Fruit fly (Drosophila melanogaster) whole organism, adult: ENCODE results near the gene CG18788.
"Not testable (repeated sequence)": the region's sequence is repeated elsewhere in the genome, so short reads cannot be mapped to it uniquely, and the experiment has no call there.

Experiments used
- CG11617 ChIP-seq: fragments of 200-800 bp; sonication (Bioruptor generic); optimal IDR thresholded peaks from 2 replicates; lab custom pipeline; 2017; ENCODE audit warnings: mild to moderate bottlenecking, missing biosample characterization, missing genetic modification reagents, missing genetic modification characterization
- CG12768 ChIP-seq: fragments of 200-800 bp; sonication (Bioruptor generic); optimal IDR thresholded peaks from 2 replicates; lab custom pipeline; 2017; ENCODE audit warnings: missing biosample characterization, missing genetic modification characterization, mild to moderate bottlenecking, moderate library complexity, missing genetic modification reagents
- CG14711 ChIP-seq: fragments of 200-800 bp; sonication (Bioruptor generic); optimal IDR thresholded peaks from 2 replicates; lab custom pipeline; 2018; ENCODE audit warnings: missing biosample characterization, mild to moderate bottlenecking, missing genetic modification characterization, moderate library complexity
- CG1620 ChIP-seq: fragments of 200-800 bp; sonication (Bioruptor generic); optimal IDR thresholded peaks from 2 replicates; lab custom pipeline; 2016; ENCODE audit warnings: missing biosample characterization, missing genetic modification characterization
- CG33017 ChIP-seq: fragments of 200-800 bp; sonication (Bioruptor generic); optimal IDR thresholded peaks from 2 replicates; lab custom pipeline; 2018; ENCODE audit warnings: missing biosample characterization, mild to moderate bottlenecking, missing genetic modification characterization, moderate library complexity
- CG5204 ChIP-seq: fragments of 200-800 bp; sonication (Bioruptor generic); optimal IDR thresholded peaks from 2 replicates; lab custom pipeline; 2016; ENCODE audit warnings: missing biosample characterization, missing genetic modification characterization
- CG7045 ChIP-seq: fragments of 200-800 bp; sonication (Bioruptor generic); optimal IDR thresholded peaks from 2 replicates; lab custom pipeline; 2017; ENCODE audit warnings: missing biosample characterization, mild to moderate bottlenecking, missing genetic modification characterization
- CG7101 ChIP-seq: fragments of 200-800 bp; sonication (Bioruptor generic); optimal IDR thresholded peaks from 2 replicates; lab custom pipeline; 2018; ENCODE audit warnings: missing biosample characterization, mild to moderate bottlenecking, missing genetic modification characterization, moderate library complexity
- Clk ChIP-seq: fragments of 200-800 bp; sonication (Bioruptor generic); optimal IDR thresholded peaks from 2 replicates; lab custom pipeline; 2017; ENCODE audit warnings: missing biosample characterization, missing genetic modification characterization
- Crg-1 ChIP-seq: fragments of 200-800 bp; sonication (Bioruptor generic); optimal IDR thresholded peaks from 2 replicates; lab custom pipeline; 2016; ENCODE audit warnings: missing biosample characterization, missing genetic modification characterization
- Hr96 ChIP-seq: fragments of 200-800 bp; sonication (Bioruptor generic); optimal IDR thresholded peaks from 2 replicates; lab custom pipeline; 2016; ENCODE audit warnings: missing biosample characterization, missing genetic modification characterization
- Mnt ChIP-seq: fragments of 200-800 bp; sonication (Bioruptor generic); optimal IDR thresholded peaks from 2 replicates; lab custom pipeline; 2016; ENCODE audit warnings: missing biosample characterization, mild to moderate bottlenecking, missing genetic modification characterization
- bab1 ChIP-seq: fragments of 200-800 bp; sonication (Bioruptor generic); optimal IDR thresholded peaks from 3 replicates; lab custom pipeline; 2019; ENCODE audit warnings: missing biosample characterization, mild to moderate bottlenecking, missing genetic modification characterization, moderate library complexity
- cic ChIP-seq: fragments of 200-800 bp; sonication (Bioruptor generic); optimal IDR thresholded peaks from 2 replicates; lab custom pipeline; 2017; ENCODE audit warnings: missing biosample characterization, mild to moderate bottlenecking, missing genetic modification characterization, moderate library complexity
- cnc ChIP-seq, 2 experiments: fragments of >200 bp; optimal IDR thresholded peaks; 2 replicates each; lab custom pipeline; 2017
- kay ChIP-seq: fragments of 200-800 bp; sonication (Bioruptor generic); peaks from one replicate; lab custom pipeline; 2016; ENCODE audit warnings: missing biosample characterization, missing genetic modification characterization, borderline replicate concordance
- ovo ChIP-seq: fragments of 200-800 bp; sonication (Bioruptor generic); optimal IDR thresholded peaks from 2 replicates; lab custom pipeline; 2016; ENCODE audit warnings: missing biosample characterization, missing genetic modification characterization
- pad ChIP-seq: fragments of 200-800 bp; sonication (Bioruptor generic); optimal IDR thresholded peaks from 3 replicates; lab custom pipeline; 2017; ENCODE audit warnings: missing biosample characterization, missing genetic modification characterization, mild to moderate bottlenecking, moderate library complexity, missing genetic modification reagents
- tj ChIP-seq: fragments of 200-800 bp; sonication (Bioruptor generic); optimal IDR thresholded peaks from 3 replicates; lab custom pipeline; 2017; ENCODE audit warnings: missing biosample characterization, mild to moderate bottlenecking, missing genetic modification characterization, moderate library complexity
- toe ChIP-seq: fragments of 200-800 bp; sonication (Bioruptor generic); optimal IDR thresholded peaks from 2 replicates; lab custom pipeline; 2016; ENCODE audit warnings: missing biosample characterization, missing genetic modification characterization

Gene CG18788

dm6 chr2L:12033890-12034289, at the start of gene CG18788:
Gene CG18788, plus strand, starts transcription at chr2L:12034190.
- TF ChIP-seq CG12768 (GFP tag; lab: Kevin White, UChicago) (no peak), CG1620 (no peak), tj (no peak), CG14711 (tag; lab: Kevin White, UChicago) (no peak), CG5204 (no peak), CG33017 (tag; lab: Kevin White, UChicago) (no peak), Crg-1 (GFP tag; lab: Kevin White, UChicago) (no peak)

dm6 chr2L:11987945-11988344, 46.0 kb upstream of the CG18788 start, which contains the start of the genes CG6686 and CG34163:
Gene CG6686, minus strand, starts transcription at chr2L:11988039.
Gene CG34163, plus strand, starts transcription at chr2L:11988270.
- TF ChIP-seq bab1 (GFP tag; lab: Kevin White, UChicago) (peak; percentile 76), CG5204 (no peak), Mnt (GFP tag; lab: Kevin White, UChicago) (peak; percentile 91), pad (GFP tag; lab: Kevin White, UChicago) (no peak), Clk (GFP tag; lab: Kevin White, UChicago) (no peak), CG7101 (tag; lab: Kevin White, UChicago) (peak; percentile 48), cic (GFP tag; lab: Kevin White, UChicago) (no peak), CG14711 (tag; lab: Kevin White, UChicago) (peak; percentile 50), Crg-1 (GFP tag; lab: Kevin White, UChicago) (peak; percentile 27), CG12768 (GFP tag; lab: Kevin White, UChicago) (no peak), toe (GFP tag; lab: Kevin White, UChicago) (no peak), cnc (optimal IDR thresholded peaks at IDR 0.05; lab: Kevin White, UChicago) (no peak), Hr96 (no peak), ovo (peak; percentile 7), CG33017 (tag; lab: Kevin White, UChicago) (no peak), tj (peak; percentile 42), CG11617 (GFP tag; lab: Kevin White, UChicago) (peak; percentile 66), CG1620 (peak; percentile 64), CG7045 (GFP tag; lab: Kevin White, UChicago) (no peak), kay (no peak)

DNA sequence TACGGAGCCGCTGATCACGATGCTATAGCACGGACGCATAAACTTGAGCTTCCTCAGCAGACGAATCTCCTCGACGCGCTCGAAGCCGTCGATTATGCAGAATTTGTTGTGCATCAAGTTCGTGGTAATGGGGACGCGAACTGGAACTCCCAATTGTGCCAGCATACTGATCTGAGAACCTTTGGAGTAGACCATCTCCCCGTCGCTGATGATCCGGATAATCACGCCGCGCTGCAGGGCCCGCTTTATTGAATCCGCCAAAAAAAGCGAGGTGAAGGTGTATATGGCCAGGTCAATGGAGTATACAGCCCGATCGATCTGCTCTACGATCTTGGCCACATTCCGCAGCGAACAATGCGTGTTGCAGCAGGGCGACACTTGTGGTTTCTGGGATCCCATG, 44.8 kb upstream of the CG18788 start:
- TF ChIP-seq CG7045 (GFP tag; lab: Kevin White, UChicago) (no peak), bab1 (GFP tag; lab: Kevin White, UChicago) (no peak), Hr96 (no peak), kay (no peak), tj (no peak), cnc (optimal IDR thresholded peaks at IDR 0.05; lab: Kevin White, UChicago) (no peak), Clk (GFP tag; lab: Kevin White, UChicago) (no peak), cic (GFP tag; lab: Kevin White, UChicago) (no peak), toe (GFP tag; lab: Kevin White, UChicago) (no peak), Crg-1 (GFP tag; lab: Kevin White, UChicago) (no peak), pad (GFP tag; lab: Kevin White, UChicago) (no peak)

- TF ChIP-seq Crg-1 (GFP tag; lab: Kevin White, UChicago) = no peak
- no peak for TF ChIP-seq CG33017 (tag; lab: Kevin White, UChicago)
- TF ChIP-seq Hr96 = no peak
- no peak for TF ChIP-seq CG11617 (GFP tag; lab: Kevin White, UChicago)
- TF ChIP-seq CG7101 (tag; lab: Kevin White, UChicago) = no peak
These were observed 44.3 kb upstream of the CG18788 start, which contains the start of the genes zuc and dgt2 for dm6 chr2L:11989729-11990128. Gene zuc, minus strand, starts transcription at chr2L:11989882. Gene dgt2, plus strand, starts transcription at chr2L:11989936.

DNA sequence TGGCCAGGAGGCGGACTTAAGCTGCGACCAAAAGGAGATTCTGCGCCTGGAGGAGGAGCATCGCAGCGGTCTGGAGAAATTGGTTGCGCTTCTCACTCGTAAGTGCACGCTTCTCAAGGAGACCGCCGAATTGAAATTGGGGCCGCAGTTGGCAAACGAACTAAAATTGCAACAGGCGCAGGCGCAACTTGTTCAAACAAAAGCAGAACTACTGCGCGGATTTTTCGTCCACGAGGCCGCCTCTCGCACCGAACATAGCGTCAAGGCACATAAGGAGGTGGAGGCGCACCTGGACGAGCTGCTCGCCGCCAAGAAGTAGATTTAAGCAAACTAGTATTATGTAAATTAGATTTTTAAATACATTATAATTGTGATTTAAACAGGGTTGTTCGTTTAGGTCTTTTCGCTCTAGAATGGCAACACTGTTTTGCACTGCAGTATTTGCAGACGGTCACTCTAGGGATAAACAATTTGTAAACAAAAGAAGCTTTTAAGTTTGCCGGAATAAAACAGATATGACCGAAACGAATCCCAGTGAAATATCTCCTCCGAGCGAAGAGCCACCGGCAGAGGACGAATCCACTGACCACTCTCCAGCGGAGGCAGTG, 43.4 kb upstream of the CG18788 start, which contains the start of gene escl:
escl (plus strand) TSS at position 470 of the 608 bp plus-strand sequence.
- TF ChIP-seq CG11617 (GFP tag; lab: Kevin White, UChicago) = peak; percentile 3
- TF ChIP-seq pad (GFP tag; lab: Kevin White, UChicago) = no peak
- peak; percentile 89 for TF ChIP-seq CG14711 (tag; lab: Kevin White, UChicago)

DNA sequence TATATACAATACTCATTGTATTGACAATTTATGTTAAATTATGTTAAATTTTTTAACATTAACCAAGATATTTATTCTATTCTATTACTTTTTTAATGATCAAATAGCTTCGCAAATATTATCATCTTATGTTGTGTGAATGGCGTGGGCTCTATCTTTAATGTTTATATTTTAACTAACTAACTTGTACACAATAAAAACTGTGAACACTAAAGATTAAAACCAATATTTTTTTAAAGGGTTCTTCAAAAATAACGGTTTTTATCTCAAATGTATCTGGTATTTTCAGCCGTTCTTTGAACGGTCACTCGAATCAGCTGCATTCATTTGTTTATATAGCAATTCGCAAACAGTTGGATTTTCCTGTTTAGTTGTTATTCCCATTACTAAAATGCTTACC, 41.4 kb upstream of the CG18788 start, which contains the start of gene Ada1-2:
Ada1-2 (plus strand) TSS at position 301 of the 400 bp plus-strand sequence.
- not testable (repeated sequence) for TF ChIP-seq Hr96; CG7101 (tag; lab: Kevin White, UChicago); pad (GFP tag; lab: Kevin White, UChicago)

- not testable (repeated sequence) for TF ChIP-seq CG5204; CG14711 (tag; lab: Kevin White, UChicago); Crg-1 (GFP tag; lab: Kevin White, UChicago)
These were observed 38.6 kb upstream of the CG18788 start, which contains the start of the genes CG18789 and Qtzl for dm6 chr2L:11995332-11995790. Gene CG18789, minus strand, starts transcription at chr2L:11995432. Gene Qtzl, plus strand, starts transcription at chr2L:11995740.
